Fruit fly (Drosophila melanogaster): ENCODE measurements around the gene CG4928.

- no peak for TF ChIP-seq fru (optimal IDR thresholded peaks at IDR 0.05)
- no peak for TF ChIP-seq nau (GFP tag; optimal IDR thresholded peaks at IDR 0.05)
- TF ChIP-seq insv (GFP tag; optimal IDR thresholded peaks at IDR 0.05), result no peak
- no peak for TF ChIP-seq Xrp1 (GFP tag; IDR thresholded peaks at IDR 0.05)
Observed at dm6 chrX:16920682-16921286, 7.8 kb downstream of the CG4928 start.
